Worm (Caenorhabditis elegans) whole organism, midembryonic: Measurements from ENCODE around the gene C15C7.6.

Experiments
- T22C8.4 ChIP-seq: fragments of 200-800 bp; sonication (Bioruptor generic); IDR thresholded peaks from 2 replicates; pipeline ENCODE4 v1.3.6; 2022; ENCODE audit warnings: missing genetic modification characterization, missing compliant biosample characterization
- cog-1 ChIP-seq: sonication (generic microtip); optimal IDR thresholded peaks from 2 replicates; lab custom pipeline; 2016; ENCODE audit warnings: missing genetic modification characterization, missing compliant biosample characterization
- flt-1 ChIP-seq: fragments of 200-800 bp; sonication (Bioruptor generic); IDR thresholded peaks from 2 replicates; pipeline ENCODE4 v1.3.6; 2022; ENCODE audit warnings: missing genetic modification characterization, missing compliant biosample characterization
- klf-2 ChIP-seq: fragments of 200-800 bp; sonication (Bioruptor generic); conservative IDR thresholded peaks from 2 replicates; pipeline ENCODE4 v1.3.6; 2022; ENCODE audit warnings: missing genetic modification reagents, missing genetic modification characterization, missing compliant biosample characterization
- med-1 ChIP-seq: sonication (generic microtip); optimal IDR thresholded peaks from 2 replicates; lab custom pipeline; 2017; ENCODE audit warnings: missing genetic modification characterization, mild to moderate bottlenecking, missing compliant biosample characterization, antibody characterized with exemption, missing genetic modification reagents; ENCODE audit not compliant: insufficient read depth
- ref-1 ChIP-seq: fragments of 200-800 bp; sonication (Bioruptor generic); conservative IDR thresholded peaks from 2 replicates; pipeline ENCODE4 v1.3.6; 2022; ENCODE audit warnings: missing genetic modification reagents, missing genetic modification characterization, missing compliant biosample characterization
- tab-1 ChIP-seq: fragments of 200-800 bp; sonication (Bioruptor generic); IDR thresholded peaks from 2 replicates; pipeline ENCODE4 v1.3.6; 2022; ENCODE audit warnings: missing genetic modification characterization, missing compliant biosample characterization
- ztf-23 ChIP-seq: fragments of 200-800 bp; sonication (Bioruptor generic); IDR thresholded peaks from 2 replicates; pipeline ENCODE4 v1.3.6; 2022; ENCODE audit warnings: missing genetic modification reagents, missing genetic modification characterization, missing compliant biosample characterization
- ztf-29 ChIP-seq: fragments of 200-800 bp; sonication (Bioruptor generic); IDR thresholded peaks from 2 replicates; pipeline ENCODE4 v1.3.6; 2022; ENCODE audit warnings: missing genetic modification reagents, missing genetic modification characterization, missing compliant biosample characterization

Gene C15C7.6

ce11 chrX:3170456-3170855 lies at the start of gene C15C7.6:
Gene C15C7.6, minus strand, starts transcription at chrX:3170556.
- TF ChIP-seq flt-1 (GFP tag; lab: Robert Waterston, UW) (no peak), tab-1 (GFP tag; lab: Robert Waterston, UW) (no peak), ztf-23 (GFP tag; lab: Robert Waterston, UW) (no peak), ref-1 (GFP tag; lab: Robert Waterston, UW) (no peak), klf-2 (GFP tag; lab: Robert Waterston, UW) (no peak), T22C8.4 (GFP tag; lab: Robert Waterston, UW) (no peak), ztf-29 (GFP tag; lab: Robert Waterston, UW) (no peak), cog-1 (no peak), med-1 (no peak)

- TF ChIP-seq tab-1 (GFP tag; lab: Robert Waterston, UW) (no peak), ztf-23 (GFP tag; lab: Robert Waterston, UW) (0 out of 2 replicates have a peak, but pooled peaks have one; percentile 13)
Measured at ce11 chrX:3218040-3218795, 47.9 kb upstream of the C15C7.6 start.

DNA sequence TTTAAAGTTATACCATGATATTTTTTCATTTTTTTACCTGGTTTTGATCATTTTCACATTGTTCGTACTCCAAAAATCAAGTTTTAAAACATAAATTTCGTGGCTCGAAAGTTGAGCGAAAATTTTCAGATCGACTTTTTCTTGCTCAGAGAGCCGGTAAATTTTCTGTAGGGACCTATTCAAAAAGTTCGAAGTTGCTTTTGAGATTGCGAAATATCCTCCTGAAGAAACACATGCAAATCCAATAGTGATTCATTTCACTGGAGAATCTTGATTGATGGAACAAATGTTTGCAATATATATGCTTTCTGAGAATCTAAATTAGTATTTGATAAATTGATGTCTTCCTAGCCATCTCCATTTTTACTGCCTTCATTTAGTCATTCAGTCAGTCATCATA lies 46.3 kb upstream of the C15C7.6 start:
- no peak for TF ChIP-seq T22C8.4 (GFP tag; lab: Robert Waterston, UW)
- no peak for TF ChIP-seq med-1
- no peak for TF ChIP-seq flt-1 (GFP tag; lab: Robert Waterston, UW)
- TF ChIP-seq ztf-29 (GFP tag; lab: Robert Waterston, UW): no peak
- no peak for TF ChIP-seq klf-2 (GFP tag; lab: Robert Waterston, UW)
- no peak for TF ChIP-seq cog-1
- TF ChIP-seq ztf-23 (GFP tag; lab: Robert Waterston, UW): no peak
- TF ChIP-seq ref-1 (GFP tag; lab: Robert Waterston, UW): no peak
- TF ChIP-seq tab-1 (GFP tag; lab: Robert Waterston, UW): no peak

DNA sequence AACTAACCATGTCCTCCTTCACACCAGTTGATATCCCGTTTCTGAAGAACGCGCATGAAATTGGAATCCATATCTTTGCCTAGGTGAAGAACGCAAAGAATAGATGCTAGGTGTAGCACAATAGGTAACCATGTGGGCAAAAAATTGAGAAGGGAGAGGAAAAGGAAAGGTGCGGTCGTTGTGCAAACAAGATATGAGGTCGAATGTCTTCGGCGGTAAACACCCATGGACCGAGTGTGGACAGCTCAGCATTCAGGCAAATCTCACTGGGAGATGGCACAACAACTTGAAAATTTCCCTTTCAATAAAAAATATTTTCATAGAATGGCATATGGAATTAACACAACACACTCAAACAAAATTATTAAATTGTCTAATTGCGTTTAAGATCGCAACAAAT lies 39.2 kb upstream of the C15C7.6 start, which contains the start of gene F28B4.4:
Gene F28B4.4, minus strand, starts transcription at position 101 of the 400 bp plus-strand sequence.
- TF ChIP-seq flt-1 (GFP tag; lab: Robert Waterston, UW) (no peak), klf-2 (GFP tag; lab: Robert Waterston, UW) (no peak)

- TF ChIP-seq ztf-23 (GFP tag; lab: Robert Waterston, UW): no peak
- TF ChIP-seq klf-2 (GFP tag; lab: Robert Waterston, UW): no peak
- TF ChIP-seq T22C8.4 (GFP tag; lab: Robert Waterston, UW): no peak
- no peak for TF ChIP-seq med-1
- no peak for TF ChIP-seq ztf-29 (GFP tag; lab: Robert Waterston, UW)
- no peak for TF ChIP-seq cog-1
- TF ChIP-seq ref-1 (GFP tag; lab: Robert Waterston, UW): no peak
- no peak for TF ChIP-seq flt-1 (GFP tag; lab: Robert Waterston, UW)
- no peak for TF ChIP-seq tab-1 (GFP tag; lab: Robert Waterston, UW)
Measured at ce11 chrX:3204778-3205177, 34.4 kb upstream of the C15C7.6 start, which contains the start of gene F28B4.1. Gene F28B4.1, plus strand, starts transcription at chrX:3205078.

DNA sequence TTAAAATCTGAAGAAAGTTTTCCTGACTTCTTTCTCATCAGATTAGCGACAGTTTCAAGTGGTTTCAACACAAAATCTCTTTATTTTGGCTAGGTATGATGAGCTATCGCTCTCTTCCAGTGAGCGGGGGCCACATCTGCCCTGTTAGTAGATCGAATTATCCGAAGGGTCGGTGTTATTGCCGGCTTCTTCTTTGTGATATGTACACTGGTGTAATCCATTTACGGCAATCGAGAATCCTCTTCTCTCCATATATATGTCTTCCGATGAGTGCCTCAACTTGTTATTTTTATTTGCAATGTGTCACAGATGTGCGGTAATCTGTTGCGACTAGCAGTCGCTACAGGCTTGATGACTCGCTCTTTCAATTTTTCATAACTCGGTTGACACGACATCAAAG lies 32.0 kb upstream of the C15C7.6 start:
- no peak for TF ChIP-seq cog-1
- TF ChIP-seq flt-1 (GFP tag; lab: Robert Waterston, UW): no peak

ce11 chrX:3199249-3199648 lies 28.9 kb upstream of the C15C7.6 start, which contains the start of gene fax-1:
Gene fax-1, minus strand, starts transcription at chrX:3199349.
- TF ChIP-seq T22C8.4 (GFP tag; lab: Robert Waterston, UW) (no peak), ztf-23 (GFP tag; lab: Robert Waterston, UW) (no peak), tab-1 (GFP tag; lab: Robert Waterston, UW) (no peak), ztf-29 (GFP tag; lab: Robert Waterston, UW) (no peak), flt-1 (GFP tag; lab: Robert Waterston, UW) (no peak), cog-1 (no peak), klf-2 (GFP tag; lab: Robert Waterston, UW) (no peak), med-1 (no peak), ref-1 (GFP tag; lab: Robert Waterston, UW) (no peak)

- TF ChIP-seq ref-1 (GFP tag; lab: Robert Waterston, UW) (no peak), cog-1 (no peak), ztf-23 (GFP tag; lab: Robert Waterston, UW) (no peak), tab-1 (GFP tag; lab: Robert Waterston, UW) (no peak), T22C8.4 (GFP tag; lab: Robert Waterston, UW) (no peak), klf-2 (GFP tag; lab: Robert Waterston, UW) (no peak), med-1 (no peak), ztf-29 (GFP tag; lab: Robert Waterston, UW) (no peak), flt-1 (GFP tag; lab: Robert Waterston, UW) (no peak)
Measured at ce11 chrX:3197319-3197718, 27.0 kb upstream of the C15C7.6 start.

ce11 chrX:3191353-3192065 lies 21.2 kb upstream of the C15C7.6 start:
- TF ChIP-seq flt-1 (GFP tag; lab: Robert Waterston, UW): no peak
- no peak for TF ChIP-seq cog-1
- TF ChIP-seq med-1: no peak
- no peak for TF ChIP-seq T22C8.4 (GFP tag; lab: Robert Waterston, UW)
- TF ChIP-seq ztf-23 (GFP tag; lab: Robert Waterston, UW): no peak
- no peak for TF ChIP-seq ref-1 (GFP tag; lab: Robert Waterston, UW)
- TF ChIP-seq ztf-29 (GFP tag; lab: Robert Waterston, UW): no peak
- no peak for TF ChIP-seq tab-1 (GFP tag; lab: Robert Waterston, UW)
- TF ChIP-seq klf-2 (GFP tag; lab: Robert Waterston, UW): no peak
